Worm (Caenorhabditis elegans) whole organism, L3 larva: ENCODE measurements around the gene syx-4.

Experiments
- R02D3.7 ChIP-seq: fragments of 150-350 bp; optimal IDR thresholded peaks from 2 replicates; lab custom pipeline; 2014; ENCODE audit warnings: missing biosample characterization, missing genetic modification characterization
- aly-2 ChIP-seq: fragments of 150-350 bp; optimal IDR thresholded peaks from 2 replicates; lab custom pipeline; 2014; ENCODE audit warnings: missing biosample characterization, missing genetic modification characterization
- ama-1 ChIP-seq: fragments of 150-350 bp; optimal IDR thresholded peaks from 2 replicates; lab custom pipeline; 2018
- ceh-16 ChIP-seq: sonication (generic microtip); optimal IDR thresholded peaks from 2 replicates; lab custom pipeline; 2017; ENCODE audit warnings: missing biosample characterization, missing genetic modification characterization
- ceh-28 ChIP-seq: fragments of 150-350 bp; optimal IDR thresholded peaks from 2 replicates; lab custom pipeline; 2014; ENCODE audit warnings: missing biosample characterization, missing genetic modification reagents, missing genetic modification characterization
- egl-5 ChIP-seq: fragments of 150-350 bp; optimal IDR thresholded peaks from 2 replicates; lab custom pipeline; 2017; ENCODE audit warnings: missing biosample characterization, missing genetic modification reagents, missing genetic modification characterization, inconsistent platforms
- elt-2 ChIP-seq: sonication (generic microtip); optimal IDR thresholded peaks from 2 replicates; lab custom pipeline; 2016; ENCODE audit warnings: missing genetic modification reagents, mild to moderate bottlenecking, missing genetic modification characterization, missing compliant biosample characterization
- elt-3 ChIP-seq, 3 experiments: fragments of 150-350 bp in 1 of 3; sonication (generic microtip) in 2 of 3; optimal IDR thresholded peaks; 2 replicates in 2 of 3; 4 replicates in 1 of 3; lab custom pipeline; 2014 to 2017; ENCODE audit warnings: missing biosample characterization in 3 of 3, missing genetic modification characterization in 3 of 3
- fkh-2 ChIP-seq: fragments of 150-350 bp; optimal IDR thresholded peaks from 2 replicates; lab custom pipeline; 2014; ENCODE audit warnings: missing biosample characterization, missing genetic modification reagents, missing genetic modification characterization
- fos-1 ChIP-seq: fragments of 150-350 bp; optimal IDR thresholded peaks from 2 replicates; lab custom pipeline; 2014; ENCODE audit warnings: missing biosample characterization, missing genetic modification characterization
- hmg-11 ChIP-seq: sonication (generic microtip); optimal IDR thresholded peaks from 2 replicates; lab custom pipeline; 2016; ENCODE audit warnings: missing genetic modification characterization, missing compliant biosample characterization
- jun-1 ChIP-seq: fragments of 150-350 bp; optimal IDR thresholded peaks from 2 replicates; lab custom pipeline; 2014; ENCODE audit warnings: missing biosample characterization, missing genetic modification reagents, missing genetic modification characterization
- lsy-12 ChIP-seq: sonication (generic microtip); optimal IDR thresholded peaks from 2 replicates; lab custom pipeline; 2016; ENCODE audit warnings: mild to moderate bottlenecking, missing genetic modification characterization, missing compliant biosample characterization
- mdl-1 ChIP-seq: fragments of 150-350 bp; optimal IDR thresholded peaks from 2 replicates; lab custom pipeline; 2014; ENCODE audit warnings: missing biosample characterization, missing genetic modification characterization
- mml-1 ChIP-seq: fragments of 150-350 bp; sonication (generic microtip); optimal IDR thresholded peaks from 3 replicates; lab custom pipeline; 2014; ENCODE audit warnings: missing biosample characterization, missing genetic modification characterization
- nfya-1 ChIP-seq: sonication (generic microtip); optimal IDR thresholded peaks from 2 replicates; lab custom pipeline; 2017; ENCODE audit warnings: missing genetic modification characterization, mild to moderate bottlenecking, missing compliant biosample characterization, antibody characterized with exemption, moderate library complexity; ENCODE audit not compliant: insufficient read depth
- nhr-23 ChIP-seq: fragments of 150-350 bp; optimal IDR thresholded peaks from 2 replicates; lab custom pipeline; 2014; ENCODE audit warnings: missing biosample characterization, missing genetic modification reagents, missing genetic modification characterization
- nhr-237 ChIP-seq: fragments of 150-350 bp; optimal IDR thresholded peaks from 2 replicates; lab custom pipeline; 2014; ENCODE audit warnings: missing biosample characterization, missing genetic modification characterization
- nhr-25 ChIP-seq: sonication (generic microtip); optimal IDR thresholded peaks from 2 replicates; lab custom pipeline; 2017; ENCODE audit warnings: missing biosample characterization, missing genetic modification characterization
- nhr-43 ChIP-seq: sonication (generic microtip); optimal IDR thresholded peaks from 2 replicates; lab custom pipeline; 2016; ENCODE audit warnings: mild to moderate bottlenecking, missing genetic modification characterization, missing compliant biosample characterization; ENCODE audit not compliant: poor library complexity, severe bottlenecking
- nhr-76 ChIP-seq: fragments of 150-350 bp; sonication (generic microtip); optimal IDR thresholded peaks from 5 replicates; lab custom pipeline; 2014; ENCODE audit warnings: missing biosample characterization, missing genetic modification characterization
- pha-4 ChIP-seq: fragments of 150-350 bp; optimal IDR thresholded peaks from 2 replicates; lab custom pipeline; 2014; ENCODE audit warnings: missing biosample characterization, missing genetic modification reagents, missing genetic modification characterization
- pqm-1 ChIP-seq: fragments of 150-350 bp; optimal IDR thresholded peaks from 2 replicates; lab custom pipeline; 2017; ENCODE audit warnings: missing biosample characterization, missing genetic modification characterization, inconsistent platforms
- sea-2 ChIP-seq: fragments of 150-350 bp; sonication (generic microtip); optimal IDR thresholded peaks from 4 replicates; lab custom pipeline; 2014; ENCODE audit warnings: missing biosample characterization, missing genetic modification reagents, missing genetic modification characterization
- tbx-2 ChIP-seq: sonication (generic microtip); optimal IDR thresholded peaks from 2 replicates; lab custom pipeline; 2016; ENCODE audit warnings: mild to moderate bottlenecking, missing genetic modification characterization, missing compliant biosample characterization
- unc-39 ChIP-seq: sonication (generic microtip); optimal IDR thresholded peaks from 4 replicates; lab custom pipeline; 2017; ENCODE audit warnings: missing biosample characterization, missing genetic modification characterization
- zag-1 ChIP-seq: fragments of 150-350 bp; optimal IDR thresholded peaks from 2 replicates; lab custom pipeline; 2014; ENCODE audit warnings: missing biosample characterization, missing genetic modification characterization
- ztf-11 ChIP-seq: fragments of 150-350 bp; optimal IDR thresholded peaks from 2 replicates; lab custom pipeline; 2014; ENCODE audit warnings: missing biosample characterization, missing genetic modification characterization
- ztf-4 ChIP-seq: fragments of 150-350 bp; optimal IDR thresholded peaks from 2 replicates; lab custom pipeline; 2014; ENCODE audit warnings: missing biosample characterization, missing genetic modification characterization

The syx-4 gene

ce11 chrIV:8451709-8452248 lies 5.3 kb upstream of the syx-4 start, which contains the start of gene eppl-1:
eppl-1 (minus strand) TSS chrIV:8451759.
- TF ChIP-seq nhr-76 (tag; lab: Kevin White, UChicago) (no peak), elt-2 (tag; lab: Kevin White, UChicago) (peak; percentile 96)

DNA sequence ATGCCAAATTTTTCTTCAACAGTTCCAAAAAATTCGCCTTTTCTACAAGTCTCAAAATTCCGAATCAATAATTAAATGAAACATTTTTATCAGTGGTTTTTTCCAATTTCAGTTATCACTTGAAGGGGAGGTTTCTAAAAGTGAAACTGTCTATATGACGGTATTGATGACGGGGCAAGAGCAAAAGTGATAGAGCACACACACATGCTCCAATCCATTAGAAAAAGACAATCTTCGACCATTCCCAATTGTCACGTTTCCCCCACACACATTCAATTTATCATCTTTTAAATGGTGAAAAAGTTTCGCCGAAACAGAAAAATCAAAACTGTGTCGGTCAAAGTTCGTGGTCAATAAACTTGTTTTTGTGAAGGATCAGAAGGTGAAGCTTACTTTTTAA lies 3.9 kb upstream of the syx-4 start:
- no peak for TF ChIP-seq ceh-16 (tag; lab: Kevin White, UChicago)
- peak; percentile 33 for TF ChIP-seq pha-4 (tag; lab: Kevin White, UChicago)
- TF ChIP-seq elt-3 (tag; optimal IDR thresholded peaks at IDR 0.05; lab: Kevin White, UChicago) = no peak
- no peak for TF ChIP-seq lsy-12 (tag; lab: Kevin White, UChicago)
- TF ChIP-seq pqm-1 (tag; lab: Kevin White, UChicago) = peak; percentile 85
- no peak for TF ChIP-seq ztf-11 (tag; lab: Kevin White, UChicago)
- no peak for TF ChIP-seq aly-2 (tag; lab: Kevin White, UChicago)
- no peak for TF ChIP-seq fkh-2 (tag; lab: Kevin White, UChicago)
- no peak for TF ChIP-seq sea-2 (GFP tag; lab: Kevin White, UChicago)
- TF ChIP-seq jun-1 (tag; lab: Kevin White, UChicago) = peak; percentile 59
- no peak for TF ChIP-seq ama-1 (lab: Kevin White, UChicago)
- TF ChIP-seq nhr-23 (tag; lab: Kevin White, UChicago) = no peak
- peak; percentile 97 for TF ChIP-seq elt-2 (tag; lab: Kevin White, UChicago)
- no peak for TF ChIP-seq mml-1 (tag; lab: Kevin White, UChicago)
- no peak for TF ChIP-seq mdl-1
- no peak for TF ChIP-seq hmg-11
- TF ChIP-seq, all 47 proteins: peak for 4

ce11 chrIV:8454076-8454475 lies 3.0 kb upstream of the syx-4 start:
- peak; percentile 35 for TF ChIP-seq pqm-1 (tag; lab: Kevin White, UChicago)
- TF ChIP-seq elt-2 (tag; lab: Kevin White, UChicago) = peak; percentile 75
- TF ChIP-seq nhr-43 (tag; lab: Kevin White, UChicago) = no peak
- TF ChIP-seq, all 47 proteins: peak for 2

- TF ChIP-seq nhr-25 (tag; lab: Kevin White, UChicago) (no peak), unc-39 (tag; lab: Kevin White, UChicago) (no peak), mml-1 (tag; lab: Kevin White, UChicago) (no peak), sea-2 (GFP tag; lab: Kevin White, UChicago) (no peak), zag-1 (tag; lab: Kevin White, UChicago) (no peak), ama-1 (lab: Kevin White, UChicago) (no peak), pha-4 (tag; lab: Kevin White, UChicago) (no peak), nhr-43 (tag; lab: Kevin White, UChicago) (no peak), pqm-1 (tag; lab: Kevin White, UChicago) (no peak), hmg-11 (no peak), nfya-1 (tag; lab: Kevin White, UChicago) (no peak), ceh-28 (tag; lab: Kevin White, UChicago) (no peak), fos-1 (tag; lab: Kevin White, UChicago) (no peak), nhr-237 (no peak), R02D3.7 (no peak)
These were observed 3.1 kb downstream of the syx-4 start, which contains the start of gene ant-1.4 for ce11 chrIV:8460208-8460607. ant-1.4 (minus strand) TSS chrIV:8460308.

DNA sequence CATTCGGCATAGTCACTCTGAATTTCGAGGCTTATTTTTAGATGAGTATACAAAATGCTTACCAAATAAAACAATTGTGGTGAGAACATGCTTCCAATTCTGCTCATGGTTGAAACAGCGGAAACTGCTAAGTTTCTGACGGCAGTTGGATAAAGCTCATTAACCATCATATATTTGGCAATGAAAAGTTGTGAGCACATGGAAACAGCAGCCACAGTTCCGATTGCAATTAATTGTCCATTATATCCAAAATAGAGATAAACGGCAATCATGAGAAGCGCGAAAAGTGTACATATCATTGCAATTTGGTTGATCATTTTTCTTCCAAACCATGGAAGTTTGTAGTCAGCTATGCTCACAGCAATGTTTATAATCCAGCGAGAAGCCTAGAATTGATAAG lies 4.1 kb downstream of the syx-4 start:
- TF ChIP-seq tbx-2 (tag; lab: Kevin White, UChicago) = no peak
- TF ChIP-seq nhr-23 (tag; lab: Kevin White, UChicago) = no peak
- no peak for TF ChIP-seq ztf-11 (tag; lab: Kevin White, UChicago)

ce11 chrIV:8462376-8462775 lies 5.3 kb downstream of the syx-4 start:
- TF ChIP-seq fos-1 (tag; lab: Kevin White, UChicago) = no peak
- TF ChIP-seq nfya-1 (tag; lab: Kevin White, UChicago) = no peak
- no peak for TF ChIP-seq R02D3.7
- TF ChIP-seq egl-5 = no peak
- TF ChIP-seq ztf-4 (tag; lab: Kevin White, UChicago) = no peak
- TF ChIP-seq sea-2 (GFP tag; lab: Kevin White, UChicago) = no peak
- no peak for TF ChIP-seq zag-1 (tag; lab: Kevin White, UChicago)
- no peak for TF ChIP-seq elt-2 (tag; lab: Kevin White, UChicago)
